Worm (Caenorhabditis elegans) whole organism, L4/young adult: ENCODE results near the gene natc-1.

ENCODE experiments used
- W03F9.2 ChIP-seq: fragments of 150-350 bp; optimal IDR thresholded peaks from 2 replicates; lab custom pipeline; 2014; ENCODE audit warnings: missing biosample characterization, missing genetic modification characterization
- dao-5 ChIP-seq: sonication (generic microtip); optimal IDR thresholded peaks from 2 replicates; lab custom pipeline; 2016; ENCODE audit warnings: missing genotype, missing genetic modification characterization, moderate library complexity, missing compliant biosample characterization
- him-1 ChIP-seq: sonication (generic microtip); optimal IDR thresholded peaks from 2 replicates; lab custom pipeline; 2016; ENCODE audit warnings: missing genotype, missing genetic modification reagents, missing genetic modification characterization, missing compliant biosample characterization

ce11 chrV:8513361-8513760 lies 51.2 kb downstream of the natc-1 start, which contains the start of gene F45F2.9:
- TF ChIP-seq dao-5 (tag; lab: Kevin White, UChicago) (no peak), W03F9.2 (tag; lab: Kevin White, UChicago) (no peak), him-1 (tag; lab: Kevin White, UChicago) (no peak)
